Fruit fly (Drosophila melanogaster): ENCODE results near the gene CG2258.

dm6 chrX:8057837-8058445, 44.0 kb downstream of the CG2258 start:
- peak; percentile 40 for TF ChIP-seq Dll (optimal IDR thresholded peaks at IDR 0.05)
- TF ChIP-seq EcR (GFP tag; optimal IDR thresholded peaks at IDR 0.05), result no peak
- no peak for TF ChIP-seq CG8478 (optimal IDR thresholded peaks at IDR 0.05)

Measured in whole organism.